Worm (Caenorhabditis elegans) whole organism, mixed stage, embryonic: ENCODE results near the gene glb-14.

Experiments used
- bed-3 ChIP-seq: fragments of 200-800 bp; sonication (Bioruptor generic); optimal IDR thresholded peaks from 3 replicates; lab custom pipeline; 2018; ENCODE audit warnings: mild to moderate bottlenecking, missing genetic modification characterization, moderate library complexity, missing compliant biosample characterization
- ceh-39 ChIP-seq: fragments of 150-350 bp; optimal IDR thresholded peaks from 2 replicates; lab custom pipeline; 2014; ENCODE audit warnings: missing biosample characterization, missing genetic modification characterization
- ceh-43 ChIP-seq: fragments of 200-800 bp; sonication (Bioruptor generic); optimal IDR thresholded peaks from 2 replicates; lab custom pipeline; 2018; ENCODE audit warnings: mild to moderate bottlenecking, missing genetic modification characterization, moderate library complexity, missing compliant biosample characterization
- drap-1 ChIP-seq: fragments of 200-800 bp; sonication (Bioruptor generic); optimal IDR thresholded peaks from 3 replicates; lab custom pipeline; 2018; ENCODE audit warnings: mild to moderate bottlenecking, missing genetic modification characterization, missing compliant biosample characterization
- elt-1 ChIP-seq: sonication (generic microtip); optimal IDR thresholded peaks from 2 replicates; lab custom pipeline; 2017; ENCODE audit warnings: missing genetic modification characterization, mild to moderate bottlenecking, missing compliant biosample characterization, antibody characterized with exemption, moderate library complexity, borderline replicate concordance; ENCODE audit not compliant: insufficient read depth
- elt-3 ChIP-seq: fragments of 150-350 bp; optimal IDR thresholded peaks from 2 replicates; lab custom pipeline; 2014; ENCODE audit warnings: missing biosample characterization, missing genetic modification characterization
- lin-32 ChIP-seq: fragments of 200-800 bp; sonication (Bioruptor generic); optimal IDR thresholded peaks from 2 replicates; lab custom pipeline; 2018; ENCODE audit warnings: mild to moderate bottlenecking, missing genetic modification characterization, missing compliant biosample characterization
- lsy-2 ChIP-seq: fragments of 150-350 bp; optimal IDR thresholded peaks from 2 replicates; lab custom pipeline; 2014; ENCODE audit warnings: missing biosample characterization, missing genetic modification characterization
- nhr-12 ChIP-seq: fragments of 150-350 bp; optimal IDR thresholded peaks from 2 replicates; lab custom pipeline; 2014; ENCODE audit warnings: missing biosample characterization, missing genetic modification characterization
- nhr-28 ChIP-seq: fragments of 150-350 bp; optimal IDR thresholded peaks from 2 replicates; lab custom pipeline; 2014; ENCODE audit warnings: missing biosample characterization, missing genetic modification characterization
- nhr-76 ChIP-seq: sonication (generic microtip); optimal IDR thresholded peaks from 2 replicates; lab custom pipeline; 2017; ENCODE audit warnings: missing biosample characterization, missing genetic modification characterization
- snpc-4 ChIP-seq: fragments of 150-350 bp; optimal IDR thresholded peaks from 2 replicates; lab custom pipeline; 2014; ENCODE audit warnings: missing biosample characterization, missing genetic modification characterization
- unc-120 ChIP-seq: sonication (generic microtip); optimal IDR thresholded peaks from 2 replicates; lab custom pipeline; 2017; ENCODE audit warnings: missing genetic modification characterization, missing compliant biosample characterization; ENCODE audit not compliant: poor library complexity, severe bottlenecking
- unc-39 ChIP-seq: fragments of 150-350 bp; optimal IDR thresholded peaks from 2 replicates; lab custom pipeline; 2014; ENCODE audit warnings: missing biosample characterization, missing genetic modification characterization

ce11 chrV:15515365-15515764, 29.4 kb downstream of the glb-14 start:
- TF ChIP-seq unc-39 (tag; lab: Kevin White, UChicago) (no peak), drap-1 (no peak), nhr-28 (no peak), snpc-4 (no peak), ceh-43 (GFP tag; lab: Kevin White, UChicago) (no peak), ceh-39 (tag; lab: Kevin White, UChicago) (no peak), lsy-2 (tag; lab: Kevin White, UChicago) (no peak), elt-3 (tag; lab: Kevin White, UChicago) (no peak), elt-1 (tag; lab: Kevin White, UChicago) (no peak), nhr-76 (tag; lab: Kevin White, UChicago) (no peak), lin-32 (GFP tag; lab: Kevin White, UChicago) (no peak), nhr-12 (tag; lab: Kevin White, UChicago) (no peak), bed-3 (no peak), unc-120 (tag; lab: Kevin White, UChicago) (no peak)
